Fruit fly (Drosophila melanogaster): Measurements from ENCODE around the gene Gbs-76A.

- no peak for TF ChIP-seq psq (optimal IDR thresholded peaks at IDR 0.05)
- TF ChIP-seq usp (GFP tag; optimal IDR thresholded peaks at IDR 0.05) = no peak
- no peak for TF ChIP-seq EcR (GFP tag; optimal IDR thresholded peaks at IDR 0.05)
- no peak for TF ChIP-seq Dll (optimal IDR thresholded peaks at IDR 0.05)
These were observed 24.1 kb upstream of the Gbs-76A start for dm6 chr3L:19316638-19317037.

Measured in whole organism.